Worm (Caenorhabditis elegans) whole organism, mixed stage, embryonic: ENCODE results near the gene srh-240.

Experiments
- M03D4.4 ChIP-seq: sonication (generic microtip); optimal IDR thresholded peaks from 2 replicates; lab custom pipeline; 2017; ENCODE audit warnings: mild to moderate bottlenecking, missing genetic modification characterization, missing compliant biosample characterization
- bed-3 ChIP-seq: fragments of 200-800 bp; sonication (Bioruptor generic); optimal IDR thresholded peaks from 3 replicates; lab custom pipeline; 2018; ENCODE audit warnings: mild to moderate bottlenecking, missing genetic modification characterization, moderate library complexity, missing compliant biosample characterization
- blmp-1 ChIP-seq: fragments of 150-350 bp; optimal IDR thresholded peaks from 2 replicates; lab custom pipeline; 2014; ENCODE audit warnings: missing biosample characterization, missing genetic modification characterization
- ceh-39 ChIP-seq: fragments of 150-350 bp; optimal IDR thresholded peaks from 2 replicates; lab custom pipeline; 2014; ENCODE audit warnings: missing biosample characterization, missing genetic modification characterization
- ceh-43 ChIP-seq: fragments of 200-800 bp; sonication (Bioruptor generic); optimal IDR thresholded peaks from 2 replicates; lab custom pipeline; 2018; ENCODE audit warnings: mild to moderate bottlenecking, missing genetic modification characterization, moderate library complexity, missing compliant biosample characterization
- ces-1 ChIP-seq: fragments of 150-350 bp; optimal IDR thresholded peaks from 2 replicates; lab custom pipeline; 2014; ENCODE audit warnings: missing biosample characterization, missing genetic modification reagents, missing genetic modification characterization
- cnd-1 ChIP-seq: fragments of 200-800 bp; sonication (Bioruptor generic); optimal IDR thresholded peaks from 2 replicates; lab custom pipeline; 2018; ENCODE audit warnings: mild to moderate bottlenecking, missing genetic modification characterization, missing compliant biosample characterization
- drap-1 ChIP-seq: fragments of 200-800 bp; sonication (Bioruptor generic); optimal IDR thresholded peaks from 3 replicates; lab custom pipeline; 2018; ENCODE audit warnings: mild to moderate bottlenecking, missing genetic modification characterization, missing compliant biosample characterization
- elt-3 ChIP-seq: fragments of 150-350 bp; optimal IDR thresholded peaks from 2 replicates; lab custom pipeline; 2014; ENCODE audit warnings: missing biosample characterization, missing genetic modification characterization
- flh-1 ChIP-seq: fragments of 200-800 bp; sonication (Bioruptor generic); optimal IDR thresholded peaks from 2 replicates; lab custom pipeline; 2018; ENCODE audit warnings: mild to moderate bottlenecking, missing genetic modification characterization, moderate library complexity, missing compliant biosample characterization
- ham-2 ChIP-seq: fragments of 200-800 bp; sonication (Bioruptor generic); optimal IDR thresholded peaks from 2 replicates; lab custom pipeline; 2018; ENCODE audit warnings: mild to moderate bottlenecking, missing genetic modification characterization, missing compliant biosample characterization
- hlh-1 ChIP-seq: fragments of 150-350 bp; optimal IDR thresholded peaks from 2 replicates; lab custom pipeline; 2014; ENCODE audit warnings: missing biosample characterization, missing genetic modification reagents, missing genetic modification characterization
- lin-13 ChIP-seq: fragments of 150-350 bp; optimal IDR thresholded peaks from 2 replicates; lab custom pipeline; 2014; ENCODE audit warnings: missing biosample characterization, missing genetic modification characterization
- lin-32 ChIP-seq: fragments of 200-800 bp; sonication (Bioruptor generic); optimal IDR thresholded peaks from 2 replicates; lab custom pipeline; 2018; ENCODE audit warnings: mild to moderate bottlenecking, missing genetic modification characterization, missing compliant biosample characterization
- lsy-2 ChIP-seq: fragments of 150-350 bp; optimal IDR thresholded peaks from 2 replicates; lab custom pipeline; 2014; ENCODE audit warnings: missing biosample characterization, missing genetic modification characterization
- mab-5 ChIP-seq: fragments of 150-350 bp; optimal IDR thresholded peaks from 2 replicates; lab custom pipeline; 2014; ENCODE audit warnings: missing biosample characterization, missing genetic modification characterization
- mep-1 ChIP-seq: fragments of 150-350 bp; optimal IDR thresholded peaks from 2 replicates; lab custom pipeline; 2017; ENCODE audit warnings: missing biosample characterization, missing genetic modification reagents, missing genetic modification characterization, inconsistent platforms
- nhr-12 ChIP-seq: fragments of 150-350 bp; optimal IDR thresholded peaks from 2 replicates; lab custom pipeline; 2014; ENCODE audit warnings: missing biosample characterization, missing genetic modification characterization
- nhr-2 ChIP-seq: fragments of 150-350 bp; optimal IDR thresholded peaks from 2 replicates; lab custom pipeline; 2014; ENCODE audit warnings: missing biosample characterization, missing genetic modification characterization
- nhr-237 ChIP-seq: fragments of 150-350 bp; optimal IDR thresholded peaks from 2 replicates; lab custom pipeline; 2014; ENCODE audit warnings: missing biosample characterization, missing genetic modification characterization
- nhr-28 ChIP-seq: fragments of 150-350 bp; optimal IDR thresholded peaks from 2 replicates; lab custom pipeline; 2014; ENCODE audit warnings: missing biosample characterization, missing genetic modification characterization
- nhr-76 ChIP-seq: sonication (generic microtip); optimal IDR thresholded peaks from 2 replicates; lab custom pipeline; 2017; ENCODE audit warnings: missing biosample characterization, missing genetic modification characterization
- pha-4 ChIP-seq: fragments of 150-350 bp; optimal IDR thresholded peaks from 2 replicates; lab custom pipeline; 2018; ENCODE audit warnings: missing biosample characterization, missing genetic modification reagents, missing genetic modification characterization
- snpc-4 ChIP-seq: fragments of 150-350 bp; optimal IDR thresholded peaks from 2 replicates; lab custom pipeline; 2014; ENCODE audit warnings: missing biosample characterization, missing genetic modification characterization
- unc-120 ChIP-seq: sonication (generic microtip); optimal IDR thresholded peaks from 2 replicates; lab custom pipeline; 2017; ENCODE audit warnings: missing genetic modification characterization, missing compliant biosample characterization; ENCODE audit not compliant: poor library complexity, severe bottlenecking
- unc-39 ChIP-seq: fragments of 150-350 bp; optimal IDR thresholded peaks from 2 replicates; lab custom pipeline; 2014; ENCODE audit warnings: missing biosample characterization, missing genetic modification characterization
- unc-62 ChIP-seq: fragments of 150-350 bp; optimal IDR thresholded peaks from 2 replicates; lab custom pipeline; 2014; ENCODE audit warnings: missing biosample characterization, missing genetic modification reagents, missing genetic modification characterization
- zip-8 ChIP-seq: fragments of 150-350 bp; optimal IDR thresholded peaks from 2 replicates; lab custom pipeline; 2014; ENCODE audit warnings: missing biosample characterization, missing genetic modification characterization
- ztf-11 ChIP-seq: fragments of 150-350 bp; optimal IDR thresholded peaks from 2 replicates; lab custom pipeline; 2014; ENCODE audit warnings: missing biosample characterization, missing genetic modification characterization

Gene srh-240

DNA sequence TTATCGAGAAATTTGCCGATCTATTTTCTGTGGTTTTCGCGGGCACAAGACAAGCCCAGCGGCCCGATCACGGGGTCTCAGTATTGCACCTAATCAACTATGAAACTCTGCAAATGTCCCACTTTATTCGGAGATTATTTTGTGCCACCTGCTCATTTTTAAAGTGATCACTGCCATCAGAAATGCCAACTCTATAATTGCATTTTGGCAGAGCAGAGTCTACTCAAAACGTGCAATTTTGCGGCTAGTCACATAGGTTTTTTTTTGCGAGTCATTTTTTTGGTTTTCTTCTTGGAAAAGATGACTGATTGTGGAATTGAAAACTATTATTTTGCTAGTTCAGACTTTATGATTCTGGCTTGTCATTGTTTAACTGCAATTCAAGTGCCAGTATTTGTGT, at the start of gene srh-240:
Gene srh-240 (plus strand): TSS at position 301 of the 400 bp plus-strand sequence.
- TF ChIP-seq M03D4.4 (tag; lab: Kevin White, UChicago) (no peak), bed-3 (no peak), nhr-237 (tag; lab: Kevin White, UChicago) (no peak)

DNA sequence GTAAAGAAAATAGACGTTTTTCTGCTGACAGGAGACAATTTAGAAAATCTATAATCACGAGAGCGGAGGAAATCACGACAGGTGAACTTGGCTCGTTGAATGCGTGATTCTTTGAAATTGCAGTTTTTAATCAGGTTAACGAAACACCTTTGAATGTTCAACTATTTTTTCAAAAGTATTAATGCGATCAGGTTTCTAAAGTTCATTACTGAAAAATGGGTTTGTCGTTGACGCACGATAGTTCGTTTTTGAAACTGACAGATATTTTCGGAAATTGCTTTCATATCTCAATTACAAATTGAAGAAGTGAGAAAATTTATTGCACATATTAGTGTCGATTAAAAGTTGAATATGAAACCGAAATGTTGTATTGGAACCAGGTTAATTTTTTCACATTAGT, 49.0 kb upstream of the srh-240 start, which contains the start of gene F54E2.5:
Gene F54E2.5 (minus strand): TSS at position 101 of the 400 bp plus-strand sequence.
- TF ChIP-seq ceh-43 (GFP tag; lab: Kevin White, UChicago) = no peak
- no peak for TF ChIP-seq elt-3 (tag; lab: Kevin White, UChicago)
- TF ChIP-seq nhr-2 = no peak
- no peak for TF ChIP-seq blmp-1 (tag; lab: Kevin White, UChicago)
- no peak for TF ChIP-seq nhr-28 (tag; lab: Kevin White, UChicago)
- TF ChIP-seq mab-5 (tag; lab: Kevin White, UChicago) = no peak
- TF ChIP-seq lin-32 (GFP tag; lab: Kevin White, UChicago) = no peak
- TF ChIP-seq nhr-76 = no peak
- TF ChIP-seq ztf-11 (tag; lab: Kevin White, UChicago) = no peak
- no peak for TF ChIP-seq lin-13 (tag; lab: Kevin White, UChicago)
- TF ChIP-seq ces-1 (GFP tag; lab: Kevin White, UChicago) = no peak
- no peak for TF ChIP-seq pha-4 (tag; lab: Kevin White, UChicago)
- TF ChIP-seq flh-1 (GFP tag; lab: Kevin White, UChicago) = no peak
- no peak for TF ChIP-seq unc-62 (GFP tag; lab: Kevin White, UChicago)
- TF ChIP-seq mep-1 (tag; lab: Kevin White, UChicago) = no peak
- no peak for TF ChIP-seq ceh-39 (tag; lab: Kevin White, UChicago)
- TF ChIP-seq nhr-12 (tag; lab: Kevin White, UChicago) = no peak
- TF ChIP-seq hlh-1 (tag; lab: Kevin White, UChicago) = no peak

DNA sequence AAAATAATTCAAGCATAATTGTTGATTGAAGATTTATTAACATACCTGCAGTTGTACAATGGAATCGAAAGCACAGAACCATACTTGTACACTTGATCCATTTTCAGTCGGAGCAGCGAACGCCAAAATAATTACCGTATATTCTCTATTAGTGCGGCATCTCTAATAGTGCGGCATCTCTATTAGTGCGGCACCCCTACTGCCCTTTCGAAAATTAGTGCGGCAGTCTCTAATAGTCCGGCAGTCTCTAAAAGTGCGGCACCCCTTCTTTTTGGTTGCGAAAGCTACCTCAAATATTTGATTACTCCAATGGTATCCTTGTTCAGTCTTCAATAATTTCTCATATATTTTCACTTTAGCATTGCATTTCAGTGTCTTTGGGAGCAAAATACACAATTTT, 46.9 kb upstream of the srh-240 start, which contains the start of gene srt-34:
Gene srt-34 (minus strand): TSS at position 101 of the 400 bp plus-strand sequence.
- TF ChIP-seq nhr-2 (no peak), nhr-28 (tag; lab: Kevin White, UChicago) (no peak), lsy-2 (no peak)

DNA sequence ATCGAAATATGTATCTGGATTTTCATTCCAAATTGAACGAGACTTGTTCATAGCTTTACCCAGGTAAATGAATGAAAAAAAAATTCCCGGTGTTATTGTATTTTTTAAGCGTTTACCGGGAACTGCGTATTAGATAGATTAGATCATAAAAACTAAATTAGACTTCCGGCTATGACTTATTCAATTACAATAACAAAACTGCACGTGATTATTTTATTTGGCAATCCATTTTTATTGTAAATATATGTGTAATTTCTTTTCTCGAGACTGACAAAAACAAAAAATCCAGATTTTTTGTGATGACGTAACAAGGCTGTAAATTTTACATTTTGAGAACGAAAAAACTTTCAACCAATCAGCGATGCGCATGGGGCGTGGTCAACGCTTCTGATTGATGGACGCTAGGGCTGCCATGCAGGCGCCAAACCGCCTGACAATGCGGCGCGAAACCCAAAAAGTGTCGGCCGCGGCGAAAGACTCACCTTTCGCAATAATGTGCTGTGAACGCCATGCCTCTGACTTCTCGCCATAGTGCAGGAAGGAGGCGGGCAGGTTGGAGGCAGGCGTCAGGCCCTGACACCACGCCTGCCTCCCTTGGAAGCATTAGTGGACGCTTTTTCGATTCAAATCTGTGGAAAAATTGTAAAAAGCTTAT, 43.3 kb upstream of the srh-240 start, which contains the start of gene srh-36:
Gene srh-36 (minus strand): TSS at position 51 of the 655 bp plus-strand sequence.
- no peak for TF ChIP-seq lsy-2
- TF ChIP-seq snpc-4 (tag; lab: Kevin White, UChicago) = no peak
- TF ChIP-seq zip-8 (tag; lab: Kevin White, UChicago) = peak; percentile 59
- no peak for TF ChIP-seq elt-3 (tag; lab: Kevin White, UChicago)
- no peak for TF ChIP-seq flh-1 (GFP tag; lab: Kevin White, UChicago)
- no peak for TF ChIP-seq blmp-1 (tag; lab: Kevin White, UChicago)
- TF ChIP-seq pha-4 (tag; lab: Kevin White, UChicago) = no peak

DNA sequence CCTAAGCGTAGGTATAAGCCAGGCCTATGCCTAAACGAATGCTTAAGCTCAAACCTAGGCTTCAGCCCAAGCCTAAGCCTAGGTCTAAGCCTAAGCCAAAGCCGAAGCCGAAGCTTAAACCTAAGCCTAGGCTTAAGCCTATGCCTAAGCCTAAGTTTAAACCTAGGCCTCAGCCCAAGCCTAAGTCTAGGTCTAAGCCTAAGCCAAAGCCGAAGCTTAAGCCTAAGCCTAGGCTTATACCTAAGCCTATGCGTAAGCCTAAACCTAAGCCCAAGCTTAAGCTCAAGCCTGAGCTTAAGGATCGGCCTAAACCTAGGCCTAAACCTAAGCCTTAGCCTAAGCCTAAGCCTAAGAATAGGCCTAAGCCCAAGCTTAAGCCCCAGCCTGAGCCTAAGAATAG, 39.0 kb upstream of the srh-240 start:
- TF ChIP-seq pha-4 (tag; lab: Kevin White, UChicago) = no peak
- TF ChIP-seq ham-2 (GFP tag; lab: Kevin White, UChicago) = peak; percentile 64

DNA sequence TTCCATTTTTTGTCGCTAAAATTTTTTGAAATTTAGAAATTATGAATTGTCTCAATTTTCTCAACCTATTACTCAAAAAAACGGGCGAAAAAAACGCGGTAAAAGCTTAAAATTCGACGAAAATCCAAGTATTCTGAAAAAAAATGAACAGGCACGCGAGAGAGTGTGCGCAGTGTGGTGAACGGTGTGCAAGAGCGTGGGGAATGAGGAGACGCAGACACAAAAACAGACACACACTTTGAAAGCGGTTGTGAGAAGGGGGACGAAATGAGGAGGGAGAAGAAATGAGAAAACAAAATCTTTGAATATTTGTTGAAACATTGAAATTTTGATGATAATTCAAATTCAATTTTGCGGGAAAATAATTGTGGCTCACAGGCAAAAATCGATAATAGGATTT, 38.2 kb upstream of the srh-240 start, which contains the start of gene T03D3.5:
Gene T03D3.5 (minus strand): TSS at position 21 of the 400 bp plus-strand sequence.
- no peak for TF ChIP-seq ceh-39 (tag; lab: Kevin White, UChicago)
- no peak for TF ChIP-seq ham-2 (GFP tag; lab: Kevin White, UChicago)
- TF ChIP-seq ces-1 (GFP tag; lab: Kevin White, UChicago) = peak; percentile 33

DNA sequence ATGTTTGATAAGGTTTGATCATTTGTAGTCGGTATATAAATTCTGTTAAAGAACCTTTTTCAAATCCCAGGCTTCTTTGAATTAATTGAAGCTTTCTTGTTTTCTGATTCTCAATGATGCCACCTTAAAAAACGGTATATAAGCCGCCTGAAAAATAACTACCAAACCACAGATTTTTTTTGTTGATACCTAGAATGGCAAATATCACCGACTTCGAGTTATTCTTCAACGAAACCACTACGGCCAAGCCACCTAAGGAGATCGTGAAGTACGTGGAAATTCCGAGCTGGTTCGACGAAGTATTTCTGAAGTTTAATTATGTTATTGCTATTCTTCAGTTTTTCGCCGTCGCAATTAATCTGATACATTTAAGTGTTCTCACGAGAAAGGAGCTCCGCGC, 34.2 kb upstream of the srh-240 start, which contains the start of gene srw-2:
Gene srw-2 (plus strand): TSS at position 62 of the 400 bp plus-strand sequence.
- TF ChIP-seq lin-32 (GFP tag; lab: Kevin White, UChicago) (no peak), unc-120 (tag; lab: Kevin White, UChicago) (no peak), nhr-237 (tag; lab: Kevin White, UChicago) (no peak), drap-1 (GFP tag; lab: Kevin White, UChicago) (no peak), ceh-43 (GFP tag; lab: Kevin White, UChicago) (no peak), unc-39 (tag; lab: Kevin White, UChicago) (no peak), mep-1 (tag; lab: Kevin White, UChicago) (no peak), flh-1 (GFP tag; lab: Kevin White, UChicago) (no peak), elt-3 (tag; lab: Kevin White, UChicago) (no peak), ceh-39 (tag; lab: Kevin White, UChicago) (no peak), cnd-1 (tag; lab: Kevin White, UChicago) (no peak), lsy-2 (no peak)
- TF ChIP-seq, all 35 proteins: peak for 0
